Fruit fly (Drosophila melanogaster) whole organism, embryonic: Measurements from ENCODE around the gene CG31360.

ENCODE experiments used
- Asciz ChIP-seq: fragments of 200-800 bp; sonication (Bioruptor generic); optimal IDR thresholded peaks from 2 replicates; lab custom pipeline; 2017; ENCODE audit warnings: missing biosample characterization, mild to moderate bottlenecking, missing genetic modification characterization, missing genetic modification reagents
- Bdp1 ChIP-seq: fragments of 200-800 bp; sonication (Bioruptor generic); optimal IDR thresholded peaks from 3 replicates; lab custom pipeline; 2016; ENCODE audit warnings: missing biosample characterization, missing genetic modification characterization
- CG11085 ChIP-seq: fragments of 200-800 bp; sonication (Bioruptor generic); IDR thresholded peaks from 2 replicates; pipeline ENCODE4 v1.3.6; 2022; ENCODE audit warnings: missing biosample characterization, missing genetic modification characterization
- CG11247 ChIP-seq: fragments of 200-800 bp; sonication (Bioruptor generic); IDR thresholded peaks from 2 replicates; pipeline ENCODE4 v1.3.6; 2022; ENCODE audit warnings: missing biosample characterization, missing genetic modification characterization
- CG11560 ChIP-seq: fragments of 200-800 bp; sonication (Bioruptor generic); IDR thresholded peaks from 3 replicates; pipeline ENCODE4 v1.3.6; 2022; ENCODE audit warnings: missing biosample characterization, missing genetic modification characterization
- CG12659 ChIP-seq: fragments of 200-800 bp; sonication (Bioruptor generic); optimal IDR thresholded peaks from 3 replicates; lab custom pipeline; 2017; ENCODE audit warnings: mild to moderate bottlenecking, missing biosample characterization, missing genetic modification reagents, missing genetic modification characterization
- CG17802 ChIP-seq: fragments of 200-800 bp; sonication (Bioruptor generic); optimal IDR thresholded peaks from 2 replicates; lab custom pipeline; 2018; ENCODE audit warnings: missing biosample characterization, mild to moderate bottlenecking, missing genetic modification characterization, moderate library complexity
- CG2678 ChIP-seq: fragments of 200-800 bp; sonication (Bioruptor generic); optimal IDR thresholded peaks from 3 replicates; lab custom pipeline; 2019; ENCODE audit warnings: missing biosample characterization, mild to moderate bottlenecking, missing genetic modification characterization, moderate library complexity
- CG2712 ChIP-seq: fragments of 200-800 bp; optimal IDR thresholded peaks from 3 replicates; lab custom pipeline; 2019; ENCODE audit warnings: missing biosample characterization, mild to moderate bottlenecking, missing genetic modification characterization, moderate library complexity
- CG30403 ChIP-seq: fragments of 200-800 bp; sonication (Bioruptor generic); optimal IDR thresholded peaks from 3 replicates; lab custom pipeline; 2016; ENCODE audit warnings: missing biosample characterization, missing genetic modification characterization
- CG33557 ChIP-seq: fragments of 200-800 bp; sonication (Bioruptor generic); optimal IDR thresholded peaks from 2 replicates; lab custom pipeline; 2019; ENCODE audit warnings: missing biosample characterization, mild to moderate bottlenecking, missing genetic modification characterization, moderate library complexity
- CG5953 ChIP-seq: fragments of 200-800 bp; sonication (Bioruptor generic); IDR thresholded peaks from 2 replicates; pipeline ENCODE4 v1.3.6; 2022; ENCODE audit warnings: missing biosample characterization, missing genetic modification characterization
- CG6254 ChIP-seq: fragments of 200-800 bp; sonication (Bioruptor generic); optimal IDR thresholded peaks from 3 replicates; lab custom pipeline; 2017; ENCODE audit warnings: mild to moderate bottlenecking, missing biosample characterization, missing genetic modification reagents, missing genetic modification characterization
- CG7271 ChIP-seq: fragments of 200-800 bp; sonication (Bioruptor generic); optimal IDR thresholded peaks from 2 replicates; lab custom pipeline; 2018; ENCODE audit warnings: missing biosample characterization, mild to moderate bottlenecking, missing genetic modification characterization, moderate library complexity
- CG7372 ChIP-seq: fragments of 200-800 bp; sonication (Bioruptor generic); IDR thresholded peaks from 2 replicates; pipeline ENCODE4 v1.3.6; 2022; ENCODE audit warnings: missing biosample characterization, missing genetic modification characterization
- CG9876 ChIP-seq: fragments of 200-800 bp; sonication (Bioruptor generic); optimal IDR thresholded peaks from 2 replicates; lab custom pipeline; 2016; ENCODE audit warnings: missing biosample characterization, missing genetic modification characterization
- CTCF ChIP-seq: fragments of 200-800 bp; sonication (Bioruptor generic); optimal IDR thresholded peaks from 2 replicates; lab custom pipeline; 2017; ENCODE audit warnings: missing biosample characterization, mild to moderate bottlenecking, missing genetic modification characterization, moderate library complexity
- Dbx ChIP-seq: fragments of 200-800 bp; sonication (Bioruptor generic); IDR thresholded peaks from 3 replicates; pipeline ENCODE4 v1.3.6; 2022; ENCODE audit warnings: missing biosample characterization, missing genetic modification characterization
- Dll ChIP-seq: fragments of 200-800 bp; sonication (Bioruptor generic); IDR thresholded peaks from 4 replicates; pipeline ENCODE4 v1.3.6; 2022; ENCODE audit warnings: missing biosample characterization, missing genetic modification characterization; ENCODE audit not compliant: partially characterized antibody
- Dref ChIP-seq: fragments of 200-800 bp; sonication (Bioruptor generic); IDR thresholded peaks from 2 replicates; pipeline ENCODE4 v1.3.6; 2022; ENCODE audit warnings: missing biosample characterization, missing genetic modification characterization
- Gug ChIP-seq: fragments of 200-800 bp; sonication (Bioruptor generic); IDR thresholded peaks from 4 replicates; pipeline ENCODE4 v1.3.6; 2022; ENCODE audit warnings: missing biosample characterization, missing genetic modification characterization
- HLHmδ ChIP-seq: fragments of 200-800 bp; sonication (Bioruptor generic); optimal IDR thresholded peaks from 2 replicates; lab custom pipeline; 2018; ENCODE audit warnings: missing biosample characterization, mild to moderate bottlenecking, missing genetic modification characterization, moderate library complexity
- HmgZ ChIP-seq: fragments of 200-800 bp; sonication (Bioruptor generic); optimal IDR thresholded peaks from 2 replicates; lab custom pipeline; 2018; ENCODE audit warnings: missing biosample characterization, mild to moderate bottlenecking, missing genetic modification characterization
- Hr39 ChIP-seq: fragments of >200 bp; optimal IDR thresholded peaks from 2 replicates; lab custom pipeline; 2017
- Nf-YA ChIP-seq: fragments of 200-800 bp; sonication (Bioruptor generic); IDR thresholded peaks from 2 replicates; pipeline ENCODE4 v1.3.6; 2022; ENCODE audit warnings: missing biosample characterization, missing genetic modification characterization
- Pdp1 ChIP-seq, 2 experiments: fragments of 200-800 bp; sonication (Bioruptor generic); optimal IDR thresholded peaks; 3 replicates each; lab custom pipeline; 2016; ENCODE audit warnings: missing biosample characterization in 2 of 2, missing genetic modification characterization in 2 of 2, mild to moderate bottlenecking in 1 of 2, moderate library complexity in 1 of 2
- Scr ChIP-seq: fragments of 200-800 bp; sonication (Bioruptor generic); IDR thresholded peaks from 2 replicates; pipeline ENCODE4 v1.3.6; 2022; ENCODE audit warnings: missing biosample characterization, missing genetic modification characterization; ENCODE audit not compliant: partially characterized antibody
- Sry-δ ChIP-seq: fragments of 200-800 bp; sonication (Bioruptor generic); optimal IDR thresholded peaks from 2 replicates; lab custom pipeline; 2016; ENCODE audit warnings: missing biosample characterization, missing genetic modification characterization
- Xbp1 ChIP-seq: fragments of 200-800 bp; sonication (Bioruptor generic); optimal IDR thresholded peaks from 3 replicates; lab custom pipeline; 2016; ENCODE audit warnings: missing biosample characterization, mild to moderate bottlenecking, missing genetic modification characterization
- ac ChIP-seq: fragments of 200-800 bp; sonication (Bioruptor generic); optimal IDR thresholded peaks from 3 replicates; lab custom pipeline; 2017; ENCODE audit warnings: missing biosample characterization, mild to moderate bottlenecking, missing genetic modification characterization
- aop ChIP-seq: fragments of 200-800 bp; sonication (Bioruptor generic); IDR thresholded peaks from 2 replicates; pipeline ENCODE4 v1.3.6; 2022; ENCODE audit warnings: missing biosample characterization, missing genetic modification characterization
- btn ChIP-seq: fragments of 200-800 bp; sonication (Bioruptor generic); optimal IDR thresholded peaks from 2 replicates; lab custom pipeline; 2016; ENCODE audit warnings: missing biosample characterization, missing genetic modification characterization
- crol ChIP-seq: fragments of 200-800 bp; sonication (Bioruptor generic); IDR thresholded peaks from 2 replicates; pipeline ENCODE4 v1.3.6; 2022; ENCODE audit warnings: missing biosample characterization, missing genetic modification characterization
- cwo ChIP-seq: fragments of 200-800 bp; sonication (Bioruptor generic); optimal IDR thresholded peaks from 3 replicates; lab custom pipeline; 2017; ENCODE audit warnings: missing biosample characterization, missing genetic modification characterization, mild to moderate bottlenecking, moderate library complexity, missing genetic modification reagents
- dimm ChIP-seq: fragments of 200-800 bp; sonication (Bioruptor generic); IDR thresholded peaks from 2 replicates; pipeline ENCODE4 v1.3.6; 2022; ENCODE audit warnings: missing biosample characterization, missing genetic modification characterization
- dmrt11E ChIP-seq: fragments of 200-800 bp; sonication (Bioruptor generic); optimal IDR thresholded peaks from 3 replicates; lab custom pipeline; 2018; ENCODE audit warnings: missing biosample characterization, mild to moderate bottlenecking, missing genetic modification characterization, moderate library complexity
- dpn ChIP-seq, 2 experiments: fragments of 200-800 bp; sonication (Bioruptor generic); optimal IDR thresholded peaks; 3 replicates each; lab custom pipeline; 2016; ENCODE audit warnings: missing biosample characterization in 2 of 2, missing genetic modification characterization in 2 of 2
- en ChIP-seq: fragments of 200-800 bp; sonication (Bioruptor generic); optimal IDR thresholded peaks from 2 replicates; lab custom pipeline; 2016; ENCODE audit warnings: missing biosample characterization, missing genetic modification characterization
- ewg ChIP-seq: fragments of 200-800 bp; sonication (Bioruptor generic); optimal IDR thresholded peaks from 3 replicates; lab custom pipeline; 2017; ENCODE audit warnings: mild to moderate bottlenecking, missing biosample characterization, missing genetic modification reagents, missing genetic modification characterization
- eyg ChIP-seq: fragments of 200-800 bp; sonication (Bioruptor generic); optimal IDR thresholded peaks from 3 replicates; lab custom pipeline; 2016; ENCODE audit warnings: missing biosample characterization, missing genetic modification characterization
- kni ChIP-seq: fragments of 200-800 bp; sonication (Bioruptor generic); optimal IDR thresholded peaks from 3 replicates; lab custom pipeline; 2017; ENCODE audit warnings: mild to moderate bottlenecking, missing biosample characterization, missing genetic modification reagents, missing genetic modification characterization
- lbe ChIP-seq: fragments of 200-800 bp; sonication (Bioruptor generic); optimal IDR thresholded peaks from 2 replicates; lab custom pipeline; 2016; ENCODE audit warnings: missing biosample characterization, mild to moderate bottlenecking, missing genetic modification characterization
- phol ChIP-seq: fragments of 200-800 bp; sonication (Bioruptor generic); optimal IDR thresholded peaks from 3 replicates; lab custom pipeline; 2018; ENCODE audit warnings: missing biosample characterization, mild to moderate bottlenecking, missing genetic modification characterization, moderate library complexity
- pzg ChIP-seq: fragments of 200-800 bp; sonication (Bioruptor generic); optimal IDR thresholded peaks from 3 replicates; lab custom pipeline; 2018; ENCODE audit warnings: missing biosample characterization, mild to moderate bottlenecking, missing genetic modification characterization, moderate library complexity
- repo ChIP-seq: fragments of 200-800 bp; sonication (Bioruptor generic); optimal IDR thresholded peaks from 2 replicates; lab custom pipeline; 2016; ENCODE audit warnings: missing biosample characterization, missing genetic modification characterization
- run ChIP-seq: fragments of 200-800 bp; sonication (Bioruptor generic); optimal IDR thresholded peaks from 3 replicates; lab custom pipeline; 2018; ENCODE audit warnings: missing biosample characterization, mild to moderate bottlenecking, missing genetic modification characterization
- sim ChIP-seq: fragments of 200-800 bp; sonication (Bioruptor generic); IDR thresholded peaks from 2 replicates; pipeline ENCODE4 v1.3.6; 2022; ENCODE audit warnings: missing biosample characterization, missing genetic modification characterization
- sna ChIP-seq: fragments of 200-800 bp; sonication (Bioruptor generic); IDR thresholded peaks from 2 replicates; pipeline ENCODE4 v1.3.6; 2022; ENCODE audit warnings: missing biosample characterization, missing genetic modification characterization; ENCODE audit not compliant: partially characterized antibody
- so ChIP-seq: fragments of 200-800 bp; sonication (Bioruptor generic); IDR thresholded peaks from 3 replicates; pipeline ENCODE4 v1.3.6; 2022; ENCODE audit warnings: missing biosample characterization, missing genetic modification characterization
- ssp ChIP-seq: fragments of 200-800 bp; sonication (Bioruptor generic); IDR thresholded peaks from 2 replicates; pipeline ENCODE4 v1.3.6; 2022; ENCODE audit warnings: missing biosample characterization, missing genetic modification characterization
- vvl ChIP-seq: fragments of 200-800 bp; sonication (Bioruptor generic); IDR thresholded peaks from 2 replicates; pipeline ENCODE4 v1.3.6; 2022; ENCODE audit warnings: missing biosample characterization, missing genetic modification characterization
- zf30C ChIP-seq: fragments of 200-800 bp; sonication (Bioruptor generic); optimal IDR thresholded peaks from 3 replicates; lab custom pipeline; 2018; ENCODE audit warnings: missing biosample characterization, mild to moderate bottlenecking, missing genetic modification characterization

The CG31360 gene

DNA sequence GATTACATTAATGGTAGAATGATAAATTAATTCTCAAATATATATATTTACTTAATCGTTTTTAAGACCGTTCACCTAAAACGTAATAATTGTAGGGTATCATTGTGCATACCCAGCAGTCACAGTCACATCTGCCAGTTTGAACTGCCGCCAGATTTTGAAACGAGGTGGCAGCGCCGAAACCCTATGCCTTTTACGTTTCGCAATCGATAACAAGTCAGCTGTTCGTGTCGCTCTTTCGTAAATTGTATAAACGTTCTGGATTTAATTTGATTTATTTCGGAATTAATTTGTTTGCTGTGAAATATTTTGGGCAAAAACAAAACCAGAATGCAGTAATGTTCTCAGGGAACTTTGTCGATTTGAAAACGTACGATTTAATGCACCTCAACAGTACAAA is 37.5 kb upstream of the CG31360 start, which contains the start of gene CG14322 (continued):
- TF ChIP-seq HmgZ (no peak), CG11247 (0 out of 2 replicates have a peak, but pooled peaks have one; percentile 15), ssp (GFP tag; lab: Robert Waterston, UW) (no peak), Pdp1 (GFP tag; optimal IDR thresholded peaks at IDR 0.05; lab: Kevin White, UChicago) (peak in 1 of 2 experiments; percentile 88), aop (no peak), sna (peak; percentile 52; the same call in 1 of the 2 replicates), CG11085 (no peak), zf30C (GFP tag; lab: Kevin White, UChicago) (no peak), dmrt11E (tag; lab: Kevin White, UChicago) (no peak), CG2712 (peak; percentile 40), CG11560 (tag; lab: Robert Waterston, UW) (no peak), run (tag; lab: Kevin White, UChicago) (no peak), ewg (no peak), cwo (GFP tag; lab: Kevin White, UChicago) (no peak), CG2678 (tag; lab: Kevin White, UChicago) (no peak), CTCF (GFP tag; lab: Kevin White, UChicago) (peak; percentile 28), en (GFP tag; lab: Kevin White, UChicago) (no peak), Sry-δ (peak; percentile 30), crol (GFP tag; lab: Robert Waterston, UW) (no peak), HLHmδ (no peak), sim (no peak), CG6254 (no peak), CG9876 (GFP tag; lab: Kevin White, UChicago) (no peak), pzg (GFP tag; lab: Kevin White, UChicago) (peak; percentile 59), CG12659 (GFP tag; lab: Kevin White, UChicago) (no peak), dimm (no peak), vvl (GFP tag; lab: Robert Waterston, UW) (peak; percentile 45), CG17802 (tag; lab: Kevin White, UChicago) (peak; percentile 23), Nf-YA (GFP tag; lab: Robert Waterston, UW) (no peak), Bdp1 (GFP tag; lab: Kevin White, UChicago) (peak; percentile 60), Hr39 (lab: Kevin White, UChicago) (no peak), CG7372 (GFP tag; lab: Robert Waterston, UW) (no peak), lbe (no peak), eyg (GFP tag; lab: Kevin White, UChicago) (no peak), Dll (GFP tag; lab: Robert Waterston, UW) (peak; percentile 45; the same call in 2 of the 4 replicates), so (GFP tag; lab: Robert Waterston, UW) (no peak), CG33557 (GFP tag; lab: Kevin White, UChicago) (no peak), Asciz (GFP tag; lab: Kevin White, UChicago) (no peak), Xbp1 (GFP tag; lab: Kevin White, UChicago) (peak; percentile 44), CG30403 (GFP tag; lab: Kevin White, UChicago) (peak; percentile 5), Scr (GFP tag; lab: Robert Waterston, UW) (0 out of 2 replicates have a peak, but pooled peaks have one; percentile 33), Gug (GFP tag; lab: Robert Waterston, UW) (peak; percentile 54; the same call in 2 of the 4 replicates), CG7271 (tag; lab: Kevin White, UChicago) (no peak), btn (GFP tag; lab: Kevin White, UChicago) (no peak), Dref (GFP tag; lab: Robert Waterston, UW) (peak; percentile 76), ac (GFP tag; lab: Kevin White, UChicago) (no peak), phol (tag; lab: Kevin White, UChicago) (peak; percentile 14), repo (no peak), kni (GFP tag; lab: Kevin White, UChicago) (no peak), dpn (GFP tag; optimal IDR thresholded peaks at IDR 0.05; lab: Kevin White, UChicago) (peak in 1 of 2 experiments; percentile 25), Dbx (GFP tag; lab: Robert Waterston, UW) (no peak), CG5953 (GFP tag; lab: Robert Waterston, UW) (no peak)
